Worm (Caenorhabditis elegans) whole organism, L1 larva: ENCODE data around the gene skr-21.

Experiments
- C34B4.2 ChIP-seq: sonication (generic microtip); optimal IDR thresholded peaks from 2 replicates; lab custom pipeline; 2017; ENCODE audit warnings: mild to moderate bottlenecking, missing genetic modification characterization, missing compliant biosample characterization
- blmp-1 ChIP-seq: fragments of 150-350 bp; optimal IDR thresholded peaks from 2 replicates; lab custom pipeline; 2014; ENCODE audit warnings: missing biosample characterization, missing genetic modification characterization
- ceh-88 ChIP-seq: fragments of 200-800 bp; sonication (Bioruptor generic); IDR thresholded peaks from 2 replicates; pipeline ENCODE4 v1.3.6; 2022; ENCODE audit warnings: missing genetic modification characterization, missing compliant biosample characterization
- ces-1 ChIP-seq: fragments of 150-350 bp; optimal IDR thresholded peaks from 2 replicates; lab custom pipeline; 2014; ENCODE audit warnings: missing biosample characterization, missing genetic modification reagents, missing genetic modification characterization
- dsc-1 ChIP-seq: sonication (generic microtip); optimal IDR thresholded peaks from 2 replicates; lab custom pipeline; 2016; ENCODE audit warnings: mild to moderate bottlenecking, missing genetic modification characterization, missing compliant biosample characterization
- efl-1 ChIP-seq, 4 experiments: fragments of 150-350 bp; optimal IDR thresholded peaks in 3 of 4; peaks in 1 of 4; 1 replicate in 1 of 4; 2 replicates in 3 of 4; lab custom pipeline; 2014; ENCODE audit warnings: missing biosample characterization in 2 of 4, missing genetic modification characterization in 2 of 4, missing genetic modification reagents in 2 of 4
- efl-3 ChIP-seq: fragments of 200-800 bp; sonication (Bioruptor generic); optimal IDR thresholded peaks from 2 replicates; lab custom pipeline; 2018; ENCODE audit warnings: mild to moderate bottlenecking, missing genetic modification characterization, missing compliant biosample characterization
- egl-13 ChIP-seq: sonication (generic microtip); optimal IDR thresholded peaks from 2 replicates; lab custom pipeline; 2016; ENCODE audit warnings: missing genotype, missing genetic modification reagents, missing genetic modification characterization, missing compliant biosample characterization
- egl-27 ChIP-seq, 2 experiments: fragments of 150-350 bp in 1 of 2; sonication (generic microtip); optimal IDR thresholded peaks; 3 replicates each; lab custom pipeline; 2017 to 2018; ENCODE audit warnings: missing biosample characterization in 2 of 2, missing genetic modification characterization in 2 of 2, missing genetic modification reagents in 2 of 2
- elt-2 ChIP-seq: sonication (generic microtip); optimal IDR thresholded peaks from 2 replicates; lab custom pipeline; 2016; ENCODE audit warnings: missing genetic modification characterization, mild to moderate bottlenecking, inconsistent platforms, missing compliant biosample characterization, missing genetic modification reagents
- fkh-4 ChIP-seq: sonication (generic microtip); optimal IDR thresholded peaks from 2 replicates; lab custom pipeline; 2016; ENCODE audit warnings: missing compliant biosample characterization, missing genetic modification characterization, borderline replicate concordance
- fkh-8 ChIP-seq: sonication (generic microtip); optimal IDR thresholded peaks from 2 replicates; lab custom pipeline; 2016; ENCODE audit warnings: mild to moderate bottlenecking, missing genetic modification characterization, missing compliant biosample characterization
- grh-1 ChIP-seq: fragments of 200-800 bp; sonication (Bioruptor generic); IDR thresholded peaks from 2 replicates; pipeline ENCODE4 v1.3.6; 2022; ENCODE audit warnings: missing genetic modification reagents, missing genetic modification characterization, missing compliant biosample characterization
- hlh-17 ChIP-seq: fragments of 200-800 bp; sonication (Bioruptor generic); optimal IDR thresholded peaks from 2 replicates; lab custom pipeline; 2018; ENCODE audit warnings: missing genetic modification characterization, mild to moderate bottlenecking, missing compliant biosample characterization, moderate library complexity, borderline replicate concordance
- lin-15B ChIP-seq: fragments of 150-350 bp; sonication (generic microtip); optimal IDR thresholded peaks from 3 replicates; lab custom pipeline; 2014; ENCODE audit warnings: missing biosample characterization, missing genetic modification characterization
- lir-3 ChIP-seq: sonication (generic microtip); optimal IDR thresholded peaks from 2 replicates; lab custom pipeline; 2016; ENCODE audit warnings: mild to moderate bottlenecking, missing genetic modification characterization, moderate library complexity, missing compliant biosample characterization; ENCODE audit not compliant: poor library complexity
- mef-2 ChIP-seq: fragments of 150-350 bp; optimal IDR thresholded peaks from 2 replicates; lab custom pipeline; 2014; ENCODE audit warnings: missing biosample characterization, missing genetic modification characterization
- mep-1 ChIP-seq: fragments of 150-350 bp; optimal IDR thresholded peaks from 2 replicates; lab custom pipeline; 2014; ENCODE audit warnings: missing biosample characterization, missing genetic modification characterization
- nhr-11 ChIP-seq: fragments of 150-350 bp; optimal IDR thresholded peaks from 2 replicates; lab custom pipeline; 2014; ENCODE audit warnings: missing biosample characterization, missing genetic modification characterization
- nhr-28 ChIP-seq: fragments of 150-350 bp; optimal IDR thresholded peaks from 2 replicates; lab custom pipeline; 2014; ENCODE audit warnings: missing biosample characterization, missing genetic modification characterization
- nhr-47 ChIP-seq: sonication (generic microtip); optimal IDR thresholded peaks from 2 replicates; lab custom pipeline; 2016; ENCODE audit warnings: mild to moderate bottlenecking, missing genetic modification characterization, moderate library complexity, missing compliant biosample characterization
- nhr-71 ChIP-seq: sonication (generic microtip); optimal IDR thresholded peaks from 2 replicates; lab custom pipeline; 2016; ENCODE audit warnings: mild to moderate bottlenecking, missing genetic modification characterization, moderate library complexity, missing compliant biosample characterization
- nhr-90 ChIP-seq: sonication (generic microtip); optimal IDR thresholded peaks from 2 replicates; lab custom pipeline; 2016; ENCODE audit warnings: mild to moderate bottlenecking, missing genetic modification characterization, missing compliant biosample characterization; ENCODE audit not compliant: poor library complexity
- pax-3 ChIP-seq: fragments of 200-800 bp; sonication (Bioruptor generic); optimal IDR thresholded peaks from 2 replicates; lab custom pipeline; 2018; ENCODE audit warnings: mild to moderate bottlenecking, missing genetic modification characterization, moderate library complexity, missing compliant biosample characterization
- pqm-1 ChIP-seq: sonication (generic microtip); optimal IDR thresholded peaks from 3 replicates; lab custom pipeline; 2017; ENCODE audit warnings: missing biosample characterization, missing genetic modification characterization
- snu-23 ChIP-seq: sonication (generic microtip); optimal IDR thresholded peaks from 2 replicates; lab custom pipeline; 2016; ENCODE audit warnings: missing genetic modification characterization, missing compliant biosample characterization
- sox-4 ChIP-seq: sonication (generic microtip); optimal IDR thresholded peaks from 2 replicates; lab custom pipeline; 2016; ENCODE audit warnings: missing genetic modification characterization, missing compliant biosample characterization
- unc-62 ChIP-seq: fragments of 150-350 bp; optimal IDR thresholded peaks from 2 replicates; lab custom pipeline; 2014; ENCODE audit warnings: missing biosample characterization, missing genetic modification reagents, missing genetic modification characterization
- vab-15 ChIP-seq: sonication (generic microtip); optimal IDR thresholded peaks from 2 replicates; lab custom pipeline; 2017; ENCODE audit warnings: missing genotype, mild to moderate bottlenecking, missing genetic modification characterization, missing compliant biosample characterization
- ztf-11 ChIP-seq, 2 experiments: sonication (generic microtip); optimal IDR thresholded peaks; 2 replicates each; lab custom pipeline; 2016 to 2017; ENCODE audit warnings: missing genetic modification characterization in 2 of 2, missing biosample characterization in 1 of 2, missing compliant biosample characterization in 1 of 2

The skr-21 gene

DNA sequence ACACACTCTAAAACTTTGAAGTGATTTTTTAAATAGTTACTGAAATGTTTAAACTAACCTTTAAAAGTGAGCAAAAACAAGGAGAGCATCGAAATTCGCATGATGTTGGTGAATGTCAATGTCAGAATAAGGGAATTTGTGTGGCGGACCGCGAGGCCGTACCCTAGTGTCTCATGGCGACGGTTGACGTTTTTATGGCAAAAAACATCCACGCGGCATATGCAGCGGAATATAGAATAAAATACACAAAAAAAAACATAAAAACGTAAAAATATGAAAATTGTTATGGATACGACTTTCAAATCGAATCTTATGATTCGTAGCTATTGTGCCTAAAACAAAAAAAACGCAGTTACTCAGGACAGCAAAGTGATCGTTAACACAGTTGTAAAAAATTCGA is 36.6 kb downstream of the skr-21 start, which contains the start of gene cwp-5:
TSS of gene cwp-5 (minus strand) at position 101 of the 400 bp plus-strand sequence.
- no peak for TF ChIP-seq blmp-1 (tag; lab: Kevin White, UChicago)
- TF ChIP-seq nhr-90 (tag; lab: Kevin White, UChicago) = no peak
- no peak for TF ChIP-seq C34B4.2 (tag; lab: Kevin White, UChicago)
- no peak for TF ChIP-seq pqm-1 (tag; lab: Kevin White, UChicago)
- TF ChIP-seq ztf-11 (tag; optimal IDR thresholded peaks at IDR 0.05; lab: Kevin White, UChicago) = no peak
- no peak for TF ChIP-seq egl-13 (tag; lab: Kevin White, UChicago)
- no peak for TF ChIP-seq mep-1 (tag; lab: Kevin White, UChicago)
- TF ChIP-seq ceh-88 (GFP tag; lab: Robert Waterston, UW) = no peak
- TF ChIP-seq egl-27 (tag; optimal IDR thresholded peaks at IDR 0.05; lab: Kevin White, UChicago) = no peak
- TF ChIP-seq nhr-71 (tag; lab: Kevin White, UChicago) = no peak
- no peak for TF ChIP-seq fkh-4
- TF ChIP-seq nhr-28 (tag; lab: Kevin White, UChicago) = no peak
- TF ChIP-seq hlh-17 (GFP tag; lab: Kevin White, UChicago) = no peak

DNA sequence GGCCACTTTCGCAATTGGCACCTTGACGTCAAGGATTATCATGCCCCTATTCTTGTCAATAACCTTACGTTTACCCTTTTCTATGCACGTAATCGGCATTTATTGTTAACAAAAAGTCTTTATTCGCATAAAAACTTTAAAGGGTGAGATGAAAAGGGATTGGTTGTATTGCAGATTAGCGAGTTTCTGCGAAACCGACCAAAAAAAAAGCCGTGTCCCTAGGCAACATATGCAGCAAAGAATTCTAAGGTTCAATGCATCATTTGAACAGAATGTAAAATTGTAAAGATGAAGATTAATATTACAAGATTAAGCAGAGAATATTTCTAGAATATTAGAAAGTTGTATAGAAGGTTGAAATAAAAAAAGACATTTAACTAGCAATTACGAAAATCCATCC is 44.5 kb downstream of the skr-21 start:
- TF ChIP-seq elt-2 (tag; lab: Kevin White, UChicago) = no peak
- peak; percentile 17 for TF ChIP-seq nhr-47
- TF ChIP-seq fkh-8 = peak; percentile 38
- peak; percentile 28 for TF ChIP-seq nhr-11 (tag; lab: Kevin White, UChicago)
- TF ChIP-seq mef-2 (tag; lab: Kevin White, UChicago) = no peak
- TF ChIP-seq efl-1 (optimal IDR thresholded peaks at IDR 0.05; lab: Kevin White, UChicago) = no peak
- peak in 1 of 2 experiments; percentile 69 for TF ChIP-seq efl-1 (GFP tag; optimal IDR thresholded peaks at IDR 0.05 in 1 of 2; lab: Kevin White, UChicago)
- TF ChIP-seq lir-3 (tag; lab: Kevin White, UChicago) = no peak
- peak; percentile 72 for TF ChIP-seq sox-4
- TF ChIP-seq pax-3 (tag; lab: Kevin White, UChicago) = peak; percentile 84
- TF ChIP-seq ztf-11 (tag; optimal IDR thresholded peaks at IDR 0.05; lab: Kevin White, UChicago) = no peak
- no peak for TF ChIP-seq lin-15B (tag; lab: Kevin White, UChicago)
- TF ChIP-seq hlh-17 (GFP tag; lab: Kevin White, UChicago) = no peak
- TF ChIP-seq dsc-1 (tag; lab: Kevin White, UChicago) = peak; percentile 90
- TF ChIP-seq snu-23 = no peak
- TF ChIP-seq unc-62 (GFP tag; lab: Kevin White, UChicago) = no peak

DNA sequence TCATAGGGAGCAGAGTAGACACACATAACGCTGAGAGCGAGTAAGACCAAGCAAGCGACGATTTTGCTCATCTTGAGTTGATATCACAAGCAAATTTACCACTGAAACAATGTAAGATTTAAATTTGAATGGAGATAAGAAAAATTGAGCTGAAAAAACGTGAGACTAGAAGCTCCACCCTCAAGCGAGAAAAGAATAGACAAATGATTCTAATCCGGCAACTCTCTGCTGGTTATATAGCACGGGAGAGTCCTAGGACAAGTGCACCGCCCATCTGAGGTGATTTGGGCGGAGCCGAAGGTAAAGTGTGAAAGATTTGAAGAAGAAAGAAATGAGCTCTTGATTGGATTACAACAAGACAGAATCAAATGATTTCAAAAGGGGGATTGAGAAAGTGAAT is 48.1 kb downstream of the skr-21 start, which contains the start of gene nlp-3:
TSS of gene nlp-3 (minus strand) at position 101 of the 400 bp plus-strand sequence.
- TF ChIP-seq egl-27 (tag; optimal IDR thresholded peaks at IDR 0.05; lab: Kevin White, UChicago) = no peak
- TF ChIP-seq blmp-1 (tag; lab: Kevin White, UChicago) = no peak
- peak; percentile 18 for TF ChIP-seq pax-3 (tag; lab: Kevin White, UChicago)
- no peak for TF ChIP-seq ces-1 (GFP tag; lab: Kevin White, UChicago)
- no peak for TF ChIP-seq efl-1 (optimal IDR thresholded peaks at IDR 0.05; lab: Kevin White, UChicago)
- no peak for TF ChIP-seq efl-1 (GFP tag; optimal IDR thresholded peaks at IDR 0.05 in 1 of 2; lab: Kevin White, UChicago)
- no peak for TF ChIP-seq efl-3
- no peak for TF ChIP-seq grh-1 (GFP tag; lab: Robert Waterston, UW)
- TF ChIP-seq nhr-47 = peak; percentile 15
- peak; percentile 82 for TF ChIP-seq dsc-1 (tag; lab: Kevin White, UChicago)
- no peak for TF ChIP-seq vab-15 (tag; lab: Kevin White, UChicago)
